Worm (Caenorhabditis elegans): Measurements from ENCODE around the gene pdi-1.
A peak's percentile ranks its signal among the peaks of the same experiment; 100 is the strongest.

pdi-1 gene

DNA sequence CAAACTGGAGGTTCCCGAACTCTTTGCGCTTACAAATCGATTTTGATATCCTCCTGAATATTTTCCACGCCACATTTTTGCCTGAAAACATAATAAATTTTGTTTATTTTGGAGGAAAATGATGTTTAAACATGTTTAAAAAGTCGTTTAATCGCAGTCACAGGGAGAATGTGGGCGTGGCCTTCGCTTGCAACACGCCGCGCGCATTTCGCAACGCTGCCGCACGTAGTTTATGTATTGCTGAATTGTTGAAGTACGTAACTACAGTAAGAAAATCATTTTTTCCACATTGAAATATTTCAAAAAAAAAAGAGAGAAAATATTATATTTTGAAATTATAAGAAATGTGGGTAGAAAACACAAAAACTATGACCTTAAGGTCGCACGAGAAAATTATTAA, 37.0 kb downstream of the pdi-1 start, which contains the start of gene C46F11.4:
TSS of gene C46F11.4 (minus strand) at position 81 of the 400 bp plus-strand sequence.
- TF ChIP-seq hmg-11 (tag; optimal IDR thresholded peaks at IDR 0.05) (peak; percentile 88), elt-2 (tag; optimal IDR thresholded peaks at IDR 0.05) (peak; percentile 15), lin-39 (tag; optimal IDR thresholded peaks at IDR 0.05) (peak; percentile 45), tbx-2 (tag; optimal IDR thresholded peaks at IDR 0.05) (no peak), R02D3.7 (tag; optimal IDR thresholded peaks at IDR 0.05) (no peak), nfya-1 (tag; optimal IDR thresholded peaks at IDR 0.05; ENCODE audit: insufficient read depth) (peak; percentile 43), pha-4 (tag; optimal IDR thresholded peaks at IDR 0.05) (peak; percentile 63)

DNA sequence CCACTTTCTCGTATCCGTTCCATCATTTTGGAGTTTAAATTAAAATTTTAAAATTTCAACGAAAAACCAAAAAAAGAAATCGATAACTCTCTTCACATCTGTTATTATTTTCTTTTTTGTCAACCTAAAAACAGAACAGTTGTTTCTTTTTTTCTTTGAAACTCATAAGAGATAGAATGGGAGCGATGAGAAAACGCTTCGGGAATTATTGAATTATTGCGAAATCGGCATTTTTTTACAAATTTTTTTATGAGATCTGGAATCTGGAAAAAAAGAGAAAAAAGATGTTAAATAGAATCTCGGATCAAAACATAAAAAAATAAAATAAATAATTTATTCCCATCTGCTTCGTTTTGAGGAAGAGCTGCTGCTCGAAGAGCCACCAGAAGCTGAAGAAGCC, 43.8 kb downstream of the pdi-1 start, which contains the start of gene C46F11.5:
TSS of gene C46F11.5 (minus strand) at position 128 of the 400 bp plus-strand sequence.
- no peak for TF ChIP-seq fkh-10 (GFP tag; optimal IDR thresholded peaks at IDR 0.05)
- no peak for TF ChIP-seq nhr-23 (tag; optimal IDR thresholded peaks at IDR 0.05)
- no peak for TF ChIP-seq ztf-4 (tag; optimal IDR thresholded peaks at IDR 0.05)
- no peak for TF ChIP-seq nhr-76 (tag; optimal IDR thresholded peaks at IDR 0.05)
- TF ChIP-seq nhr-11 (tag; optimal IDR thresholded peaks at IDR 0.05): no peak
- TF ChIP-seq ceh-28 (tag; optimal IDR thresholded peaks at IDR 0.05): peak; percentile 57
- no peak for TF ChIP-seq nhr-67 (tag; optimal IDR thresholded peaks at IDR 0.05)

ce11 chrIII:3652964-3653363, 48.3 kb downstream of the pdi-1 start:
- no peak for TF ChIP-seq daf-12 (tag; optimal IDR thresholded peaks at IDR 0.05)
- no peak for TF ChIP-seq pqm-1 (tag; optimal IDR thresholded peaks at IDR 0.05)
- no peak for TF ChIP-seq jun-1 (tag; optimal IDR thresholded peaks at IDR 0.05)
- no peak for TF ChIP-seq fos-1 (tag; optimal IDR thresholded peaks at IDR 0.05)
- no peak for TF ChIP-seq mdl-1 (tag; optimal IDR thresholded peaks at IDR 0.05)
- no peak for TF ChIP-seq eor-1 (tag; optimal IDR thresholded peaks at IDR 0.05)
- TF ChIP-seq nhr-23 (tag; optimal IDR thresholded peaks at IDR 0.05): no peak
- TF ChIP-seq mml-1 (tag; optimal IDR thresholded peaks at IDR 0.05): no peak
- no peak for TF ChIP-seq nhr-28 (tag; optimal IDR thresholded peaks at IDR 0.05)
- TF ChIP-seq skn-1 (tag; optimal IDR thresholded peaks at IDR 0.05): no peak
- no peak for TF ChIP-seq nhr-67 (tag; optimal IDR thresholded peaks at IDR 0.05)
- TF ChIP-seq ceh-82 (tag; optimal IDR thresholded peaks at IDR 0.05): no peak
- peak; percentile 60 for TF ChIP-seq ama-1 (optimal IDR thresholded peaks at IDR 0.05)
- no peak for TF ChIP-seq nhr-77 (tag; optimal IDR thresholded peaks at IDR 0.05)
- peak; percentile 25 for TF ChIP-seq nhr-25 (tag; optimal IDR thresholded peaks at IDR 0.05)
- no peak for TF ChIP-seq tbx-2 (tag; optimal IDR thresholded peaks at IDR 0.05)
- TF ChIP-seq nhr-11 (tag; optimal IDR thresholded peaks at IDR 0.05): no peak
- peak; percentile 14 for TF ChIP-seq elt-2 (tag; optimal IDR thresholded peaks at IDR 0.05)
- TF ChIP-seq elt-3 (tag; optimal IDR thresholded peaks at IDR 0.05): no peak
- no peak for TF ChIP-seq hmg-11 (tag; optimal IDR thresholded peaks at IDR 0.05)
- no peak for TF ChIP-seq nhr-43 (tag; optimal IDR thresholded peaks at IDR 0.05; ENCODE audit: poor library complexity, severe bottlenecking)
- no peak for TF ChIP-seq ceh-28 (tag; optimal IDR thresholded peaks at IDR 0.05)
- TF ChIP-seq ztf-4 (tag; optimal IDR thresholded peaks at IDR 0.05): no peak
- TF ChIP-seq nhr-12 (tag; optimal IDR thresholded peaks at IDR 0.05): no peak

ce11 chrIII:3652427-3652826, 48.8 kb downstream of the pdi-1 start:
- TF ChIP-seq elt-1 (tag; optimal IDR thresholded peaks at IDR 0.05) (no peak), lin-39 (tag; optimal IDR thresholded peaks at IDR 0.05) (no peak), ama-1 (optimal IDR thresholded peaks at IDR 0.05) (peak; percentile 54), nhr-77 (tag; optimal IDR thresholded peaks at IDR 0.05) (no peak), zag-1 (tag; optimal IDR thresholded peaks at IDR 0.05) (no peak)

DNA sequence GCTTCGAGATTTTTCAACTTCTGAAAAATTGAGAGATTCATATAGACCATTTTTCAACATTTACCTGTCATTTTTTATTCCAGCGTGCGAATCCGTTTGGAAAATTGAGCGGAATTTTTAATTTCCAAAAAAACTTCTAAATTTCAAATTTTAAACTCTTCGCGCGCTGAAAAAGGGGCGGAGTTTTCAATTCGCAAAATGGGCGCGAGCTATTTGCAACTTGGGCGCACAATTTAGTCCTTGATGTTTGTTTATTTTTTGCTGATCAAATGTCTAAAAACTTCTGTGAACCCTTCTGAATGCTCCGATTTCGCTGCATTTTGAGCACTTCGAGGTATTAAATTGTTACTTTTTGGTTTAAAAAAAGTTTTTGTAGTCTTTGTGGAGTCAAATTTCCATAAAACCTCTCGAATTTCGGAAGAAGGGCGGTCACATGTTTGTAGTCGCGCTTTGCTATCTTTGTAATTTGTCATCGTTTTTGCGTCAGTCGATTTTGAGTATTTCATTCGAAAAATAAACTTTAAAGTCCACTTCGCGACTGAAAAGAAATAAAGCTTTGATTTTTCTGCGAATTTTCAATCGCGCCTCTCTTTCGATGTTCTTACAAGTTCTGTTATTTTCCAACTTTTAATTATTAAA, 50.5 kb downstream of the pdi-1 start, which contains the start of the genes madf-8 and gsr-1:
TSS of gene madf-8 (minus strand) at position 156 of the 639 bp plus-strand sequence.
TSS of gene gsr-1 (plus strand) at position 231 of the 639 bp plus-strand sequence.
- TF ChIP-seq unc-62 (GFP tag; optimal IDR thresholded peaks at IDR 0.05): no peak
- peak; percentile 46 for TF ChIP-seq lin-15B (tag; optimal IDR thresholded peaks at IDR 0.05)
- peak; percentile 65 for TF ChIP-seq nfya-1 (tag; optimal IDR thresholded peaks at IDR 0.05; ENCODE audit: insufficient read depth)
- peak; percentile 1 for TF ChIP-seq nhr-25 (tag; optimal IDR thresholded peaks at IDR 0.05)
- TF ChIP-seq pha-4 (tag; optimal IDR thresholded peaks at IDR 0.05): peak; percentile 27
- peak; percentile 16 for TF ChIP-seq pqm-1 (tag; optimal IDR thresholded peaks at IDR 0.05)
- TF ChIP-seq hmg-11 (tag; optimal IDR thresholded peaks at IDR 0.05): peak; percentile 36
- peak; percentile 0 for TF ChIP-seq R02D3.7 (tag; optimal IDR thresholded peaks at IDR 0.05)
- peak; percentile 16 for TF ChIP-seq elt-2 (tag; optimal IDR thresholded peaks at IDR 0.05)
- TF ChIP-seq lin-39 (tag; optimal IDR thresholded peaks at IDR 0.05): peak; percentile 12
- no peak for TF ChIP-seq eor-1 (tag; optimal IDR thresholded peaks at IDR 0.05)
